Worm (Caenorhabditis elegans) whole organism, young adult: Measurements from ENCODE around the gene T23B7.3.

Experiments used
- B0336.3 ChIP-seq: fragments of 200-800 bp; sonication (Bioruptor generic); IDR thresholded peaks from 2 replicates; pipeline ENCODE4 v1.3.6; 2022; ENCODE audit warnings: missing genetic modification characterization, missing compliant biosample characterization
- Y56A3A.18 ChIP-seq: fragments of 200-800 bp; sonication (Bioruptor generic); IDR thresholded peaks from 2 replicates; pipeline ENCODE4 v1.3.6; 2022; ENCODE audit warnings: missing genetic modification reagents, missing genetic modification characterization, missing compliant biosample characterization
- him-1 ChIP-seq: sonication (generic microtip); optimal IDR thresholded peaks from 2 replicates; lab custom pipeline; 2016; ENCODE audit warnings: missing genotype, missing genetic modification reagents, missing genetic modification characterization, missing compliant biosample characterization
- hlh-26 ChIP-seq: fragments of 200-800 bp; sonication (Bioruptor generic); conservative IDR thresholded peaks from 2 replicates; pipeline ENCODE4 v1.3.6; 2022; ENCODE audit warnings: missing genetic modification reagents, missing genetic modification characterization, missing compliant biosample characterization
- nfyb-1 ChIP-seq: fragments of 200-800 bp; sonication (Bioruptor generic); IDR thresholded peaks from 2 replicates; pipeline ENCODE4 v1.3.6; 2022; ENCODE audit warnings: missing genetic modification reagents, missing genetic modification characterization, missing compliant biosample characterization
- nhr-179 ChIP-seq: sonication (generic microtip); optimal IDR thresholded peaks from 2 replicates; lab custom pipeline; 2016; ENCODE audit warnings: mild to moderate bottlenecking, missing genetic modification characterization, missing compliant biosample characterization
- unc-62 ChIP-seq: fragments of 150-350 bp; optimal IDR thresholded peaks from 2 replicates; lab custom pipeline; 2014; ENCODE audit warnings: missing biosample characterization, missing genetic modification reagents, missing genetic modification characterization

ce11 chrII:4811986-4812385 is 38.0 kb upstream of the T23B7.3 start, which contains the start of gene rig-6:
- TF ChIP-seq hlh-26 (GFP tag; lab: Robert Waterston, UW) (no peak), Y56A3A.18 (GFP tag; lab: Robert Waterston, UW) (no peak), him-1 (tag; lab: Kevin White, UChicago) (no peak), nfyb-1 (GFP tag; lab: Robert Waterston, UW) (no peak), B0336.3 (GFP tag; lab: Robert Waterston, UW) (no peak), unc-62 (no peak), nhr-179 (tag; lab: Kevin White, UChicago) (no peak)
